Worm (Caenorhabditis elegans) whole organism, early embryonic: ENCODE results near the gene C14H10.3.

Experiments used
- F13C5.2 ChIP-seq: sonication (generic microtip); optimal IDR thresholded peaks from 2 replicates; lab custom pipeline; 2017; ENCODE audit warnings: mild to moderate bottlenecking, missing genetic modification characterization, inconsistent platforms, missing compliant biosample characterization
- ama-1 ChIP-seq: fragments of 150-350 bp; optimal IDR thresholded peaks from 2 replicates; lab custom pipeline; 2014
- ceh-13 ChIP-seq: fragments of 200-800 bp; sonication (Bioruptor generic); optimal IDR thresholded peaks from 2 replicates; lab custom pipeline; 2018; ENCODE audit warnings: mild to moderate bottlenecking, missing genetic modification characterization, missing compliant biosample characterization
- flt-1 ChIP-seq: fragments of 200-800 bp; sonication (Bioruptor generic); IDR thresholded peaks from 2 replicates; pipeline ENCODE4 v1.3.6; 2022; ENCODE audit warnings: missing genetic modification characterization, missing compliant biosample characterization
- hmbx-1 ChIP-seq: sonication (generic microtip); optimal IDR thresholded peaks from 2 replicates; lab custom pipeline; 2016; ENCODE audit warnings: mild to moderate bottlenecking, missing genetic modification characterization, missing compliant biosample characterization
- pes-1 ChIP-seq: fragments of 200-800 bp; sonication (Bioruptor generic); IDR thresholded peaks from 2 replicates; pipeline ENCODE4 v1.3.6; 2022; ENCODE audit warnings: missing genetic modification reagents, missing genetic modification characterization, missing compliant biosample characterization
- tbx-37 ChIP-seq: fragments of 200-800 bp; sonication (Bioruptor generic); conservative IDR thresholded peaks from 2 replicates; pipeline ENCODE4 v1.3.6; 2022; ENCODE audit warnings: missing genetic modification reagents, missing genetic modification characterization, missing compliant biosample characterization
- tra-4 ChIP-seq: sonication (generic microtip); optimal IDR thresholded peaks from 2 replicates; lab custom pipeline; 2017; ENCODE audit warnings: missing genetic modification characterization, missing compliant biosample characterization

DNA sequence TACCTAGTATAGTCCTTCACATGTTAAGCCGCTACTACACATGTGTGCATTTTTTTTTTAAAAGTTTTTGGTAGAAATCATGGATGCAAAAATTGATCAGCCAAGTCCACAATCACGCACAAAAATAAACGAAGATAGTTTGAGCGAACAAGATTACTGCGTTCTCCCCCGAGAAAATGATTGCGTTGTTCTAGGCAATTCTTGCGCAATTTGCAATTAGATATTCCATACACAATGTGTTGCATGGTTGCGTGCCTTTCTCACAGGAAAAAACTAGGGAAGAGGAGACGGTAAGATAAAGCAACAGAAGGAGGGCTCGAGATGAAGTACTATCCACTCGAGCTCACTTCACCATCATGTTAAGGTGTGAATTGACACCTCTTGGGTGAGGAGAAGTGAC lies 21.9 kb downstream of the C14H10.3 start:
- TF ChIP-seq ceh-13 (no peak), pes-1 (no peak), F13C5.2 (tag; lab: Kevin White, UChicago) (no peak), ama-1 (lab: Kevin White, UChicago) (no peak), hmbx-1 (tag; lab: Kevin White, UChicago) (no peak), tbx-37 (GFP tag; lab: Robert Waterston, UW) (no peak), tra-4 (no peak), flt-1 (GFP tag; lab: Robert Waterston, UW) (no peak)
